Fruit fly (Drosophila melanogaster) Kc167 (cell line): Measurements from ENCODE around the gene CG31524.

ENCODE experiments used
- Sin3A ChIP-seq: fragments of >200 bp; optimal IDR thresholded peaks from 2 replicates; lab custom pipeline; 2018; ENCODE audit warnings: missing external identifiers
- h ChIP-seq: fragments of >200 bp; optimal IDR thresholded peaks from 3 replicates; lab custom pipeline; 2018; ENCODE audit warnings: missing external identifiers
- insv ChIP-seq: fragments of >200 bp; optimal IDR thresholded peaks from 3 replicates; lab custom pipeline; 2018; ENCODE audit warnings: missing external identifiers
- ttk ChIP-seq: sonication (Bioruptor generic); optimal IDR thresholded peaks from 2 replicates; lab custom pipeline; 2017; ENCODE audit warnings: missing external identifiers

DNA sequence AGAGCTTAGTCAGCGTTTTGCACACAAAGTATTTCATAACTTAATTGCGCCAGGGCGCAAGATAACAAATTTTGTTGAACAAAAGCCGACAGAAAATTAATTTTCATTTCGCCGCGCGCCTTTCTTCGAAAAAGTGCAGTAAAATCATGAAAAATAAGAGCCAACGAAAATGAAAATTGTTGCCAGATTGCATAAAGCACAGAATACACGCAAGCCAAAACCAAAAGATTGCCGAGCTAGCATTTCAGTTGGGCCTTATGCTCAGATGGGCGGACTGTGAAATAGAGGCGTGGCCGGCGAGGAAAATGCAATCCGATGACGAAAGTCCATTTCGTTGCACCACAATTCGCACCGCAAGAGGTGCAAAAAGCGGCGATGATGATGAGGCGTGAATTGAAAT, 43.5 kb downstream of the CG31524 start:
- TF ChIP-seq h (lab: Kevin White, UChicago) (no peak), insv (lab: Kevin White, UChicago) (no peak), ttk (lab: Kevin White, UChicago) (no peak), Sin3A (lab: Kevin White, UChicago) (no peak)
